Worm (Caenorhabditis elegans) whole organism, mixed stage, embryonic: ENCODE data around the gene Y102A5C.2.

Experiments used
- M03D4.4 ChIP-seq: sonication (generic microtip); optimal IDR thresholded peaks from 2 replicates; lab custom pipeline; 2017; ENCODE audit warnings: mild to moderate bottlenecking, missing genetic modification characterization, missing compliant biosample characterization
- bed-3 ChIP-seq: fragments of 200-800 bp; sonication (Bioruptor generic); optimal IDR thresholded peaks from 3 replicates; lab custom pipeline; 2018; ENCODE audit warnings: mild to moderate bottlenecking, missing genetic modification characterization, moderate library complexity, missing compliant biosample characterization
- blmp-1 ChIP-seq: fragments of 150-350 bp; optimal IDR thresholded peaks from 2 replicates; lab custom pipeline; 2014; ENCODE audit warnings: missing biosample characterization, missing genetic modification characterization
- ceh-43 ChIP-seq: fragments of 200-800 bp; sonication (Bioruptor generic); optimal IDR thresholded peaks from 2 replicates; lab custom pipeline; 2018; ENCODE audit warnings: mild to moderate bottlenecking, missing genetic modification characterization, moderate library complexity, missing compliant biosample characterization
- ceh-83 ChIP-seq: fragments of 200-800 bp; sonication (Bioruptor generic); optimal IDR thresholded peaks from 2 replicates; lab custom pipeline; 2018; ENCODE audit warnings: mild to moderate bottlenecking, missing genetic modification characterization, missing compliant biosample characterization
- ces-1 ChIP-seq: fragments of 150-350 bp; optimal IDR thresholded peaks from 2 replicates; lab custom pipeline; 2014; ENCODE audit warnings: missing biosample characterization, missing genetic modification reagents, missing genetic modification characterization
- cnd-1 ChIP-seq: fragments of 200-800 bp; sonication (Bioruptor generic); optimal IDR thresholded peaks from 2 replicates; lab custom pipeline; 2018; ENCODE audit warnings: mild to moderate bottlenecking, missing genetic modification characterization, missing compliant biosample characterization
- elt-1 ChIP-seq: sonication (generic microtip); optimal IDR thresholded peaks from 2 replicates; lab custom pipeline; 2017; ENCODE audit warnings: missing genetic modification characterization, mild to moderate bottlenecking, missing compliant biosample characterization, antibody characterized with exemption, moderate library complexity, borderline replicate concordance; ENCODE audit not compliant: insufficient read depth
- elt-3 ChIP-seq: fragments of 150-350 bp; optimal IDR thresholded peaks from 2 replicates; lab custom pipeline; 2014; ENCODE audit warnings: missing biosample characterization, missing genetic modification characterization
- flh-1 ChIP-seq: fragments of 200-800 bp; sonication (Bioruptor generic); optimal IDR thresholded peaks from 2 replicates; lab custom pipeline; 2018; ENCODE audit warnings: mild to moderate bottlenecking, missing genetic modification characterization, moderate library complexity, missing compliant biosample characterization
- lin-13 ChIP-seq: fragments of 150-350 bp; optimal IDR thresholded peaks from 2 replicates; lab custom pipeline; 2014; ENCODE audit warnings: missing biosample characterization, missing genetic modification characterization
- lin-32 ChIP-seq: fragments of 200-800 bp; sonication (Bioruptor generic); optimal IDR thresholded peaks from 2 replicates; lab custom pipeline; 2018; ENCODE audit warnings: mild to moderate bottlenecking, missing genetic modification characterization, missing compliant biosample characterization
- lsy-2 ChIP-seq: fragments of 150-350 bp; optimal IDR thresholded peaks from 2 replicates; lab custom pipeline; 2014; ENCODE audit warnings: missing biosample characterization, missing genetic modification characterization
- mab-5 ChIP-seq: fragments of 150-350 bp; optimal IDR thresholded peaks from 2 replicates; lab custom pipeline; 2014; ENCODE audit warnings: missing biosample characterization, missing genetic modification characterization
- mep-1 ChIP-seq: fragments of 150-350 bp; optimal IDR thresholded peaks from 2 replicates; lab custom pipeline; 2017; ENCODE audit warnings: missing biosample characterization, missing genetic modification reagents, missing genetic modification characterization, inconsistent platforms
- mls-2 ChIP-seq: sonication (generic microtip); optimal IDR thresholded peaks from 2 replicates; lab custom pipeline; 2016; ENCODE audit warnings: mild to moderate bottlenecking, missing genetic modification characterization, moderate library complexity, missing compliant biosample characterization
- nhr-12 ChIP-seq: fragments of 150-350 bp; optimal IDR thresholded peaks from 2 replicates; lab custom pipeline; 2014; ENCODE audit warnings: missing biosample characterization, missing genetic modification characterization
- nhr-2 ChIP-seq: fragments of 150-350 bp; optimal IDR thresholded peaks from 2 replicates; lab custom pipeline; 2014; ENCODE audit warnings: missing biosample characterization, missing genetic modification characterization
- nhr-237 ChIP-seq: fragments of 150-350 bp; optimal IDR thresholded peaks from 2 replicates; lab custom pipeline; 2014; ENCODE audit warnings: missing biosample characterization, missing genetic modification characterization
- nhr-28 ChIP-seq: fragments of 150-350 bp; optimal IDR thresholded peaks from 2 replicates; lab custom pipeline; 2014; ENCODE audit warnings: missing biosample characterization, missing genetic modification characterization
- nhr-76 ChIP-seq: sonication (generic microtip); optimal IDR thresholded peaks from 2 replicates; lab custom pipeline; 2017; ENCODE audit warnings: missing biosample characterization, missing genetic modification characterization
- pha-4 ChIP-seq: fragments of 150-350 bp; optimal IDR thresholded peaks from 2 replicates; lab custom pipeline; 2018; ENCODE audit warnings: missing biosample characterization, missing genetic modification reagents, missing genetic modification characterization
- sem-2 ChIP-seq: fragments of 200-800 bp; sonication (Bioruptor generic); optimal IDR thresholded peaks from 2 replicates; lab custom pipeline; 2018; ENCODE audit warnings: mild to moderate bottlenecking, missing genetic modification characterization, missing compliant biosample characterization
- snpc-4 ChIP-seq: fragments of 150-350 bp; optimal IDR thresholded peaks from 2 replicates; lab custom pipeline; 2014; ENCODE audit warnings: missing biosample characterization, missing genetic modification characterization
- sptf-1 ChIP-seq: sonication (generic microtip); optimal IDR thresholded peaks from 2 replicates; lab custom pipeline; 2017; ENCODE audit warnings: mild to moderate bottlenecking, missing genetic modification characterization, moderate library complexity, missing compliant biosample characterization
- tbx-8 ChIP-seq: fragments of 200-800 bp; sonication (Bioruptor generic); optimal IDR thresholded peaks from 2 replicates; lab custom pipeline; 2018; ENCODE audit warnings: mild to moderate bottlenecking, missing genetic modification characterization, moderate library complexity, missing compliant biosample characterization
- unc-120 ChIP-seq: sonication (generic microtip); optimal IDR thresholded peaks from 2 replicates; lab custom pipeline; 2017; ENCODE audit warnings: missing genetic modification characterization, missing compliant biosample characterization; ENCODE audit not compliant: poor library complexity, severe bottlenecking
- unc-62 ChIP-seq: fragments of 150-350 bp; optimal IDR thresholded peaks from 2 replicates; lab custom pipeline; 2014; ENCODE audit warnings: missing biosample characterization, missing genetic modification reagents, missing genetic modification characterization
- zip-8 ChIP-seq: fragments of 150-350 bp; optimal IDR thresholded peaks from 2 replicates; lab custom pipeline; 2014; ENCODE audit warnings: missing biosample characterization, missing genetic modification characterization
- ztf-11 ChIP-seq: fragments of 150-350 bp; optimal IDR thresholded peaks from 2 replicates; lab custom pipeline; 2014; ENCODE audit warnings: missing biosample characterization, missing genetic modification characterization

The Y102A5C.2 gene

ce11 chrV:16910864-16911263 lies 7.7 kb upstream of the Y102A5C.2 start:
- TF ChIP-seq nhr-237 (tag; lab: Kevin White, UChicago) (no peak), tbx-8 (no peak), M03D4.4 (tag; lab: Kevin White, UChicago) (no peak), snpc-4 (tag; lab: Kevin White, UChicago) (no peak), mep-1 (no peak), sem-2 (no peak), flh-1 (GFP tag; lab: Kevin White, UChicago) (no peak), ces-1 (GFP tag; lab: Kevin White, UChicago) (no peak), nhr-28 (tag; lab: Kevin White, UChicago) (no peak), nhr-12 (tag; lab: Kevin White, UChicago) (no peak), bed-3 (GFP tag; lab: Kevin White, UChicago) (no peak), mls-2 (tag; lab: Kevin White, UChicago) (no peak)
- TF ChIP-seq, all 35 proteins: peak for 0

ce11 chrV:16911294-16911693 lies 7.2 kb upstream of the Y102A5C.2 start:
- TF ChIP-seq ceh-83 (GFP tag; lab: Kevin White, UChicago) = no peak
- TF ChIP-seq snpc-4 (tag; lab: Kevin White, UChicago) = no peak
- no peak for TF ChIP-seq zip-8 (tag; lab: Kevin White, UChicago)
- no peak for TF ChIP-seq ces-1 (GFP tag; lab: Kevin White, UChicago)

- TF ChIP-seq ces-1 (GFP tag; lab: Kevin White, UChicago) (no peak), nhr-237 (tag; lab: Kevin White, UChicago) (no peak), lin-13 (tag; lab: Kevin White, UChicago) (no peak)
- TF ChIP-seq, all 35 proteins: peak for 0
Observed at ce11 chrV:16911934-16912333, 6.6 kb upstream of the Y102A5C.2 start, which contains the start of gene nhr-116. Gene nhr-116 (plus strand): TSS chrV:16912234.

- TF ChIP-seq sptf-1 (tag; lab: Kevin White, UChicago) = no peak
- no peak for TF ChIP-seq nhr-76 (tag; lab: Kevin White, UChicago)
- no peak for TF ChIP-seq ztf-11 (tag; lab: Kevin White, UChicago)
- no peak for TF ChIP-seq nhr-2 (tag; lab: Kevin White, UChicago)
- TF ChIP-seq snpc-4 (tag; lab: Kevin White, UChicago) = no peak
- no peak for TF ChIP-seq unc-62
- no peak for TF ChIP-seq cnd-1 (tag; lab: Kevin White, UChicago)
- no peak for TF ChIP-seq M03D4.4 (tag; lab: Kevin White, UChicago)
- TF ChIP-seq ceh-83 (GFP tag; lab: Kevin White, UChicago) = no peak
- no peak for TF ChIP-seq mab-5 (tag; lab: Kevin White, UChicago)
- TF ChIP-seq unc-120 (tag; lab: Kevin White, UChicago) = no peak
- no peak for TF ChIP-seq elt-1 (tag; lab: Kevin White, UChicago)
- no peak for TF ChIP-seq nhr-12 (tag; lab: Kevin White, UChicago)
- no peak for TF ChIP-seq flh-1 (GFP tag; lab: Kevin White, UChicago)
- TF ChIP-seq elt-3 (tag; lab: Kevin White, UChicago) = no peak
- TF ChIP-seq ceh-43 (GFP tag; lab: Kevin White, UChicago) = no peak
- no peak for TF ChIP-seq zip-8 (tag; lab: Kevin White, UChicago)
- no peak for TF ChIP-seq lin-13 (tag; lab: Kevin White, UChicago)
Observed at ce11 chrV:16916079-16916478, 2.5 kb upstream of the Y102A5C.2 start, which contains the start of gene F09C6.10. Gene F09C6.10 (minus strand): TSS chrV:16916179.

ce11 chrV:16919675-16920074 lies 1.1 kb downstream of the Y102A5C.2 start:
- no peak for TF ChIP-seq pha-4 (tag; lab: Kevin White, UChicago)
- TF ChIP-seq ceh-43 (GFP tag; lab: Kevin White, UChicago) = no peak
- no peak for TF ChIP-seq blmp-1 (tag; lab: Kevin White, UChicago)
- TF ChIP-seq tbx-8 = no peak
- no peak for TF ChIP-seq unc-62
- no peak for TF ChIP-seq sem-2
- no peak for TF ChIP-seq mls-2 (tag; lab: Kevin White, UChicago)
- no peak for TF ChIP-seq nhr-28 (tag; lab: Kevin White, UChicago)
- TF ChIP-seq lsy-2 (tag; lab: Kevin White, UChicago) = no peak
- TF ChIP-seq nhr-237 (tag; lab: Kevin White, UChicago) = no peak

ce11 chrV:16921952-16922351 lies 3.4 kb downstream of the Y102A5C.2 start, which contains the start of gene Y102A5C.4:
Gene Y102A5C.4 (plus strand): TSS chrV:16922252.
- TF ChIP-seq lin-32 (no peak), ces-1 (GFP tag; lab: Kevin White, UChicago) (no peak), flh-1 (GFP tag; lab: Kevin White, UChicago) (no peak), blmp-1 (tag; lab: Kevin White, UChicago) (no peak), nhr-76 (tag; lab: Kevin White, UChicago) (no peak), elt-3 (tag; lab: Kevin White, UChicago) (no peak), ceh-83 (GFP tag; lab: Kevin White, UChicago) (no peak), mep-1 (no peak), mab-5 (tag; lab: Kevin White, UChicago) (no peak)
